Fruit fly (Drosophila melanogaster) whole organism, embryonic: ENCODE results near the gene CG2540.
A peak's percentile ranks its signal among the peaks of the same experiment; 100 is the strongest.

Experiments
- Awh ChIP-seq: fragments of 200-800 bp; sonication (Bioruptor generic); IDR thresholded peaks from 2 replicates; pipeline ENCODE4, ENCODE4 v1.3.6; 2022; ENCODE audit warnings: missing biosample characterization, missing genetic modification characterization
- Bdp1 ChIP-seq: fragments of 200-800 bp; sonication (Bioruptor generic); optimal IDR thresholded peaks from 3 replicates; lab custom pipeline; 2016; ENCODE audit warnings: missing biosample characterization, missing genetic modification characterization
- CG11560 ChIP-seq: fragments of 200-800 bp; sonication (Bioruptor generic); IDR thresholded peaks from 3 replicates; pipeline ENCODE4 v1.3.6; 2022; ENCODE audit warnings: missing biosample characterization, missing genetic modification characterization
- CG1233 ChIP-seq: fragments of 200-800 bp; sonication (Bioruptor generic); optimal IDR thresholded peaks from 4 replicates; lab custom pipeline; 2018; ENCODE audit warnings: missing biosample characterization, mild to moderate bottlenecking, missing genetic modification characterization
- CG1603 ChIP-seq: fragments of 200-800 bp; sonication (Bioruptor generic); optimal IDR thresholded peaks from 2 replicates; lab custom pipeline; 2019; ENCODE audit warnings: missing biosample characterization, mild to moderate bottlenecking, missing genetic modification characterization, moderate library complexity
- CG17359 ChIP-seq: fragments of 200-800 bp; sonication (Bioruptor generic); optimal IDR thresholded peaks from 3 replicates; lab custom pipeline; 2018; ENCODE audit warnings: missing biosample characterization, mild to moderate bottlenecking, missing genetic modification characterization, moderate library complexity
- CG18262 ChIP-seq: fragments of 200-800 bp; optimal IDR thresholded peaks from 3 replicates; lab custom pipeline; 2019; ENCODE audit warnings: missing biosample characterization, mild to moderate bottlenecking, missing genetic modification characterization, moderate library complexity
- CG18599 ChIP-seq: fragments of 200-800 bp; sonication (Bioruptor generic); optimal IDR thresholded peaks from 3 replicates; lab custom pipeline; 2017; ENCODE audit warnings: missing biosample characterization, missing genetic modification characterization, mild to moderate bottlenecking, moderate library complexity, missing genetic modification reagents
- CG2678 ChIP-seq: fragments of 200-800 bp; sonication (Bioruptor generic); optimal IDR thresholded peaks from 3 replicates; lab custom pipeline; 2019; ENCODE audit warnings: missing biosample characterization, mild to moderate bottlenecking, missing genetic modification characterization, moderate library complexity
- CG30403 ChIP-seq: fragments of 200-800 bp; sonication (Bioruptor generic); optimal IDR thresholded peaks from 3 replicates; lab custom pipeline; 2016; ENCODE audit warnings: missing biosample characterization, missing genetic modification characterization
- CG30431 ChIP-seq: fragments of 200-800 bp; sonication (Bioruptor generic); optimal IDR thresholded peaks from 2 replicates; lab custom pipeline; 2017; ENCODE audit warnings: missing biosample characterization, missing genetic modification characterization
- CG32772 ChIP-seq: fragments of 200-800 bp; sonication (Bioruptor generic); IDR thresholded peaks from 2 replicates; pipeline ENCODE4 v1.3.6; 2022; ENCODE audit warnings: missing biosample characterization, missing genetic modification characterization
- CG5180 ChIP-seq: fragments of 200-800 bp; sonication (Bioruptor generic); optimal IDR thresholded peaks from 3 replicates; lab custom pipeline; 2017; ENCODE audit warnings: missing biosample characterization, missing genetic modification characterization, mild to moderate bottlenecking, moderate library complexity, missing genetic modification reagents
- CG7556 ChIP-seq: fragments of 200-800 bp; sonication (Bioruptor generic); optimal IDR thresholded peaks from 2 replicates; lab custom pipeline; 2017; ENCODE audit warnings: missing biosample characterization, mild to moderate bottlenecking, missing genetic modification characterization
- CG9817 ChIP-seq: fragments of 200-800 bp; sonication (Bioruptor generic); optimal IDR thresholded peaks from 2 replicates; lab custom pipeline; 2018; ENCODE audit warnings: missing biosample characterization, mild to moderate bottlenecking, missing genetic modification characterization, moderate library complexity
- CoRest ChIP-seq: fragments of 200-800 bp; sonication (Bioruptor generic); optimal IDR thresholded peaks from 3 replicates; lab custom pipeline; 2018; ENCODE audit warnings: missing biosample characterization, mild to moderate bottlenecking, missing genetic modification characterization, moderate library complexity
- Dad ChIP-seq: fragments of 200-800 bp; sonication (Bioruptor generic); optimal IDR thresholded peaks from 3 replicates; lab custom pipeline; 2016; ENCODE audit warnings: missing biosample characterization, missing genetic modification characterization
- Dbx ChIP-seq: fragments of 200-800 bp; sonication (Bioruptor generic); IDR thresholded peaks from 3 replicates; pipeline ENCODE4 v1.3.6; 2022; ENCODE audit warnings: missing biosample characterization, missing genetic modification characterization
- Dp ChIP-seq: fragments of 200-800 bp; sonication (Bioruptor generic); optimal IDR thresholded peaks from 2 replicates; lab custom pipeline; 2018; ENCODE audit warnings: missing biosample characterization, mild to moderate bottlenecking, missing genetic modification characterization, moderate library complexity
- Lhr ChIP-seq: fragments of 200-800 bp; sonication (Bioruptor generic); optimal IDR thresholded peaks from 3 replicates; lab custom pipeline; 2017; ENCODE audit warnings: mild to moderate bottlenecking, missing biosample characterization, missing genetic modification reagents, missing genetic modification characterization
- Lpt ChIP-seq: fragments of >200 bp; optimal IDR thresholded peaks from 2 replicates; lab custom pipeline; 2018; ENCODE audit warnings: missing biosample characterization, missing genetic modification characterization
- NC2α ChIP-seq: fragments of 200-800 bp; sonication (Bioruptor generic); optimal IDR thresholded peaks from 2 replicates; lab custom pipeline; 2016; ENCODE audit warnings: missing biosample characterization, missing genetic modification characterization
- Neu2 ChIP-seq: fragments of 200-800 bp; sonication (Bioruptor generic); optimal IDR thresholded peaks from 3 replicates; lab custom pipeline; 2016; ENCODE audit warnings: missing biosample characterization, missing genetic modification characterization, borderline replicate concordance
- Nf-YA ChIP-seq: fragments of 200-800 bp; sonication (Bioruptor generic); IDR thresholded peaks from 2 replicates; pipeline ENCODE4 v1.3.6; 2022; ENCODE audit warnings: missing biosample characterization, missing genetic modification characterization
- Nf-YC ChIP-seq: fragments of 200-800 bp; optimal IDR thresholded peaks from 3 replicates; lab custom pipeline; 2019; ENCODE audit warnings: missing biosample characterization, mild to moderate bottlenecking, missing genetic modification characterization, moderate library complexity
- Ptx1 ChIP-seq: fragments of 200-800 bp; sonication (Bioruptor generic); IDR thresholded peaks from 2 replicates; pipeline ENCODE4 v1.3.6; 2022; ENCODE audit warnings: missing biosample characterization, missing genetic modification characterization
- Scr ChIP-seq: fragments of 200-800 bp; sonication (Bioruptor generic); IDR thresholded peaks from 2 replicates; pipeline ENCODE4 v1.3.6; 2022; ENCODE audit warnings: missing biosample characterization, missing genetic modification characterization; ENCODE audit not compliant: partially characterized antibody
- Sry-β ChIP-seq: fragments of 200-800 bp; sonication (Bioruptor generic); optimal IDR thresholded peaks from 2 replicates; lab custom pipeline; 2018; ENCODE audit warnings: missing biosample characterization, mild to moderate bottlenecking, missing genetic modification characterization, moderate library complexity
- Vsx1 ChIP-seq: fragments of 200-800 bp; sonication (Bioruptor generic); optimal IDR thresholded peaks from 2 replicates; lab custom pipeline; 2017; ENCODE audit warnings: missing biosample characterization, mild to moderate bottlenecking, missing genetic modification characterization, missing genetic modification reagents
- al ChIP-seq: fragments of 200-800 bp; sonication (Bioruptor generic); IDR thresholded peaks from 2 replicates; pipeline ENCODE4 v1.3.6; 2022; ENCODE audit warnings: missing biosample characterization, missing genetic modification characterization
- corto ChIP-seq: fragments of 200-800 bp; sonication (Bioruptor generic); optimal IDR thresholded peaks from 2 replicates; lab custom pipeline; 2016; ENCODE audit warnings: missing biosample characterization, mild to moderate bottlenecking, missing genetic modification characterization, moderate library complexity
- dati ChIP-seq: fragments of 200-800 bp; sonication (Bioruptor generic); IDR thresholded peaks from 2 replicates; pipeline ENCODE4 v1.3.6; 2022; ENCODE audit warnings: missing biosample characterization, missing genetic modification characterization
- disco-r ChIP-seq: fragments of 200-800 bp; sonication (Bioruptor generic); optimal IDR thresholded peaks from 2 replicates; lab custom pipeline; 2016; ENCODE audit warnings: missing biosample characterization, missing genetic modification characterization
- ewg ChIP-seq: fragments of 200-800 bp; sonication (Bioruptor generic); optimal IDR thresholded peaks from 3 replicates; lab custom pipeline; 2017; ENCODE audit warnings: mild to moderate bottlenecking, missing biosample characterization, missing genetic modification reagents, missing genetic modification characterization
- eyg ChIP-seq: fragments of 200-800 bp; sonication (Bioruptor generic); optimal IDR thresholded peaks from 3 replicates; lab custom pipeline; 2016; ENCODE audit warnings: missing biosample characterization, missing genetic modification characterization
- fd102C ChIP-seq: fragments of 200-800 bp; sonication (Bioruptor generic); optimal IDR thresholded peaks from 2 replicates; lab custom pipeline; 2018; ENCODE audit warnings: missing biosample characterization, mild to moderate bottlenecking, missing genetic modification characterization, moderate library complexity
- gcm ChIP-seq: fragments of 200-800 bp; sonication (Bioruptor generic); optimal IDR thresholded peaks from 2 replicates; lab custom pipeline; 2019; ENCODE audit warnings: missing biosample characterization, mild to moderate bottlenecking, missing genetic modification characterization, moderate library complexity
- gfzf ChIP-seq: fragments of 200-800 bp; sonication (Bioruptor generic); optimal IDR thresholded peaks from 2 replicates; lab custom pipeline; 2016; ENCODE audit warnings: missing biosample characterization, mild to moderate bottlenecking, missing genetic modification characterization, moderate library complexity
- lab ChIP-seq: fragments of 200-800 bp; sonication (Bioruptor generic); optimal IDR thresholded peaks from 3 replicates; lab custom pipeline; 2017; ENCODE audit warnings: missing biosample characterization, missing genetic modification characterization, mild to moderate bottlenecking, moderate library complexity, missing genetic modification reagents
- lilli ChIP-seq: fragments of 200-800 bp; sonication (Bioruptor generic); optimal IDR thresholded peaks from 3 replicates; lab custom pipeline; 2016; ENCODE audit warnings: missing biosample characterization, missing genetic modification characterization
- lola ChIP-seq, 3 experiments: fragments of >200 bp in 2 of 3; fragments of 200-800 bp in 1 of 3; sonication (Bioruptor generic) in 1 of 3; optimal IDR thresholded peaks; 2 replicates each; lab custom pipeline; 2017 to 2019; ENCODE audit warnings: missing biosample characterization in 3 of 3, missing genetic modification characterization in 3 of 3, mild to moderate bottlenecking in 1 of 3, moderate library complexity in 1 of 3
- pb ChIP-seq: fragments of 200-800 bp; sonication (Bioruptor generic); optimal IDR thresholded peaks from 3 replicates; lab custom pipeline; 2016; ENCODE audit warnings: missing biosample characterization, missing genetic modification characterization
- phol ChIP-seq: fragments of 200-800 bp; sonication (Bioruptor generic); optimal IDR thresholded peaks from 3 replicates; lab custom pipeline; 2018; ENCODE audit warnings: missing biosample characterization, mild to moderate bottlenecking, missing genetic modification characterization, moderate library complexity
- scrt ChIP-seq: fragments of 200-800 bp; sonication (Bioruptor generic); optimal IDR thresholded peaks from 2 replicates; lab custom pipeline; 2018; ENCODE audit warnings: missing biosample characterization, mild to moderate bottlenecking, missing genetic modification characterization, moderate library complexity
- tio ChIP-seq: fragments of 200-800 bp; sonication (Bioruptor generic); optimal IDR thresholded peaks from 2 replicates; lab custom pipeline; 2017; ENCODE audit warnings: missing biosample characterization, missing genetic modification characterization, inconsistent platforms
- trh ChIP-seq: fragments of 200-800 bp; sonication (Bioruptor generic); optimal IDR thresholded peaks from 2 replicates; lab custom pipeline; 2016; ENCODE audit warnings: missing biosample characterization, missing genetic modification characterization
- tup ChIP-seq: fragments of 200-800 bp; sonication (Bioruptor generic); optimal IDR thresholded peaks from 2 replicates; lab custom pipeline; 2016; ENCODE audit warnings: missing biosample characterization, mild to moderate bottlenecking, missing genetic modification characterization, moderate library complexity
- wdn ChIP-seq: fragments of 200-800 bp; sonication (Bioruptor generic); IDR thresholded peaks from 2 replicates; pipeline ENCODE4 v1.3.6; 2022; ENCODE audit warnings: missing biosample characterization, missing genetic modification characterization
- wor ChIP-seq: fragments of 200-800 bp; sonication (Bioruptor generic); IDR thresholded peaks from 2 replicates; pipeline ENCODE4 v1.3.6; 2022; ENCODE audit warnings: missing biosample characterization, missing genetic modification characterization
- zen ChIP-seq: fragments of 200-800 bp; sonication (Bioruptor generic); optimal IDR thresholded peaks from 3 replicates; lab custom pipeline; 2018; ENCODE audit warnings: missing biosample characterization, mild to moderate bottlenecking, missing genetic modification characterization, moderate library complexity

The CG2540 gene

DNA sequence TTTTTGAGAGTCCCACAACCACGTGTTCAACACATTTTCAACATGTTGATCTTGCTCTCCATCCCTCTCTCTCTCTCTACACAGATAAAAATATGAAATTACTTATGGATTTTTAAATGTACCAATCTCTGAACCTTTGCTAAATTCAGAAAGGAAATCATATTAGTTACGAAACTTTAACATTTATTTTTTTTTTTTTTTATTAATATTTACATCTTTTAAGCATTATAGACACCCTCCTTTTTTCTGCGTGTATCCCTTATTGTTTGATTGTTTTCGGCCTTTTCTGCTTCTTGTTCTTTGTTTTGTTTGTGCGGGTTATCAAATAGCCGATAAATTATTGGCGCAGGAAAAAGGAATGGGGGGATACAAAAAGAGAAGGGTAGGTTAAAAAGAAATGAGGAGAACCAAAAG is 36.8 kb downstream of the CG2540 start (continued):
- TF ChIP-seq scrt (GFP tag; lab: Kevin White, UChicago) (peak; percentile 92), tio (GFP tag; lab: Kevin White, UChicago) (peak; percentile 91), CG18262 (tag; lab: Kevin White, UChicago) (peak; percentile 99), Awh (peak; percentile 95), Neu2 (no peak), Lpt (GFP tag; lab: Kevin White, UChicago) (no peak), fd102C (peak; percentile 87), phol (tag; lab: Kevin White, UChicago) (peak; percentile 96), CG1233 (peak; percentile 92), Dp (GFP tag; lab: Kevin White, UChicago) (no peak), gcm (GFP tag; lab: Kevin White, UChicago) (peak; percentile 99), Vsx1 (GFP tag; lab: Kevin White, UChicago) (peak; percentile 89), CG7556 (GFP tag; lab: Kevin White, UChicago) (peak; percentile 95), wdn (GFP tag; lab: Robert Waterston, UW) (peak; percentile 90), Nf-YC (tag; lab: Kevin White, UChicago) (peak; percentile 90), Dbx (GFP tag; lab: Robert Waterston, UW) (peak; percentile 94), Bdp1 (GFP tag; lab: Kevin White, UChicago) (peak; percentile 70), eyg (GFP tag; lab: Kevin White, UChicago) (no peak), Sry-β (peak; percentile 67), lab (GFP tag; lab: Kevin White, UChicago) (peak; percentile 96), lola (GFP tag; optimal IDR thresholded peaks at IDR 0.05; lab: Kevin White, UChicago) (peak in 1 of 3 experiments; percentile 98), CG30431 (GFP tag; lab: Kevin White, UChicago) (peak; percentile 86), tup (peak; percentile 60), CG9817 (peak; percentile 96), lilli (peak; percentile 89), dati (GFP tag; lab: Robert Waterston, UW) (peak; percentile 80; the same call in 1 of the 2 replicates), CG2678 (tag; lab: Kevin White, UChicago) (peak; percentile 98), wor (GFP tag; lab: Robert Waterston, UW) (peak; percentile 85), CG11560 (peak; percentile 86), Dad (GFP tag; lab: Kevin White, UChicago) (peak; percentile 69), gfzf (no peak), Lhr (GFP tag; lab: Kevin White, UChicago) (peak; percentile 71), zen (peak; percentile 98), al (GFP tag; lab: Robert Waterston, UW) (peak; percentile 95), CG17359 (tag; lab: Kevin White, UChicago) (peak; percentile 97), CG30403 (peak; percentile 94), CG32772 (GFP tag; lab: Robert Waterston, UW) (peak; percentile 95), Nf-YA (GFP tag; lab: Robert Waterston, UW) (peak; percentile 94), CG18599 (GFP tag; lab: Kevin White, UChicago) (peak; percentile 96), Ptx1 (GFP tag; lab: Robert Waterston, UW) (peak; percentile 95), NC2α (GFP tag; lab: Kevin White, UChicago) (peak; percentile 60), corto (GFP tag; lab: Kevin White, UChicago) (peak; percentile 90), CoRest (tag; lab: Kevin White, UChicago) (peak; percentile 98), CG5180 (GFP tag; lab: Kevin White, UChicago) (peak; percentile 83), disco-r (GFP tag; lab: Kevin White, UChicago) (peak; percentile 66), Scr (GFP tag; lab: Robert Waterston, UW) (no peak), trh (GFP tag; lab: Kevin White, UChicago) (peak; percentile 91), ewg (GFP tag; lab: Kevin White, UChicago) (peak; percentile 83), CG1603 (tag; lab: Kevin White, UChicago) (peak; percentile 46), pb (peak; percentile 56)
